Worm (Caenorhabditis elegans) whole organism, L2 larva: ENCODE measurements around the gene Y57A10C.10.

ENCODE experiments used
- blmp-1 ChIP-seq: sonication (generic microtip); optimal IDR thresholded peaks from 2 replicates; lab custom pipeline; 2017; ENCODE audit warnings: missing genetic modification characterization, mild to moderate bottlenecking, missing compliant biosample characterization, antibody characterized with exemption, moderate library complexity; ENCODE audit not compliant: insufficient read depth
- lin-11 ChIP-seq: fragments of 150-350 bp; sonication (generic microtip); optimal IDR thresholded peaks from 2 replicates; lab custom pipeline; 2014; ENCODE audit warnings: missing biosample characterization, missing genetic modification characterization, inconsistent platforms, mixed read lengths
- nhr-11 ChIP-seq: fragments of 150-350 bp; optimal IDR thresholded peaks from 2 replicates; lab custom pipeline; 2014; ENCODE audit warnings: missing biosample characterization, missing genetic modification characterization
- nhr-237 ChIP-seq: fragments of 150-350 bp; optimal IDR thresholded peaks from 2 replicates; lab custom pipeline; 2014; ENCODE audit warnings: missing biosample characterization, missing genetic modification characterization

ce11 chrII:12393690-12394089, 47.4 kb downstream of the Y57A10C.10 start, which contains the start of gene Y57A10B.7:
- TF ChIP-seq nhr-11 = no peak
- TF ChIP-seq nhr-237 = no peak
- no peak for TF ChIP-seq blmp-1 (tag; lab: Kevin White, UChicago)
- TF ChIP-seq lin-11 (tag; lab: Kevin White, UChicago) = no peak
